Fruit fly (Drosophila melanogaster): ENCODE data around the gene CG5555.

CG5555 gene

DNA sequence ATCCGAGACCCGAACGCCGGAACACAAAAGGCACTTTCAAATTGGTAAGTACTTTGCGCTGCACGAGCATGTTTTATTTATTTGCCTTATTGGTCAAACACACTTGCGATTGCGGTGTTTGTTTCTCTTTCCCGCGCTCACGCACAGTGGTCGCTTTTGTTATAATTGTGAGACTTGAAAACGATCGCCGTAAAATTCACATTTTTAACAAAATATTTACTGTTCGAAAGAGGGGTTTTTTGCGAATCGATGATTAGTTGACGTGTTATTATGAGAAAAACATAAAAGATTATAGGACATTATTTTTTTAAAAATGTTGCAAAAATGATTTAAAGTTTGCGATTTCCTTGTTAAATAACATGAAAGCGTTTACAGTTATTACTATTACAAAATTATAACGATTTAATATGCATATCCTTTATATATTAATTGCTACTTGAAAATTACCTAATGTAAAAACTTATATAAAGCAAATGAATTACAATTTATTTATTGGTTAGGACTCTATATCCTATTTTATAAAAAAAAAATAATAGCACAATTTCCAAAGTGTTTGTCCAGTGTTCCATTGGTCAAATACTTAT, 15.4 kb downstream of the CG5555 start (continued):
- TF ChIP-seq CG18764 (GFP tag; optimal IDR thresholded peaks at IDR 0.05) (peak; percentile 29), Atf6 (GFP tag; IDR thresholded peaks at IDR 0.05) (0 out of 2 replicates have a peak, but pooled peaks have one; percentile 37), CG16779 (GFP tag; IDR thresholded peaks at IDR 0.05) (no peak), pros (GFP tag; optimal IDR thresholded peaks at IDR 0.05) (no peak), amos (GFP tag; IDR thresholded peaks at IDR 0.05; ENCODE audit: partially characterized antibody) (no peak), otp (GFP tag; IDR thresholded peaks at IDR 0.05) (peak; percentile 46; the same call in 2 of the 3 replicates), maf-S (GFP tag; optimal IDR thresholded peaks at IDR 0.05) (no peak), CG14050 (GFP tag; IDR thresholded peaks at IDR 0.05) (no peak), dan (GFP tag; IDR thresholded peaks at IDR 0.05) (no peak), lmd (GFP tag; IDR thresholded peaks at IDR 0.05) (0 out of 2 replicates have a peak, but pooled peaks have one; percentile 36), tin (GFP tag; optimal IDR thresholded peaks at IDR 0.05) (no peak), CG15514 (GFP tag; optimal IDR thresholded peaks at IDR 0.05) (peak; percentile 24), lov (optimal IDR thresholded peaks at IDR 0.05) (no peak), lov (GFP tag; IDR thresholded peaks at IDR 0.05) (no peak), row (GFP tag; IDR thresholded peaks at IDR 0.05) (peak; percentile 58), prd (optimal IDR thresholded peaks at IDR 0.05) (no peak), prd (GFP tag; IDR thresholded peaks at IDR 0.05) (peak; percentile 52; the same call in 2 of the 3 replicates), zen2 (GFP tag; IDR thresholded peaks at IDR 0.05; ENCODE audit: partially characterized antibody) (no peak), HLH3B (GFP tag; IDR thresholded peaks at IDR 0.05) (no peak), E2f1 (GFP tag; IDR thresholded peaks at IDR 0.05) (peak; percentile 52), PHDP (tag; optimal IDR thresholded peaks at IDR 0.05) (peak; percentile 35), Bdp1 (GFP tag; optimal IDR thresholded peaks at IDR 0.05) (peak; percentile 42), CG17385 (GFP tag; optimal IDR thresholded peaks at IDR 0.05) (peak; percentile 29), ERR (GFP tag; optimal IDR thresholded peaks at IDR 0.05) (no peak), BEAF-32 (GFP tag; optimal IDR thresholded peaks at IDR 0.05) (no peak), Drgx (GFP tag; IDR thresholded peaks at IDR 0.05) (peak; percentile 43; the same call in 1 of the 2 replicates), sug (tag; optimal IDR thresholded peaks at IDR 0.05) (no peak), CG17359 (tag; optimal IDR thresholded peaks at IDR 0.05) (peak; percentile 42), CG6272 (GFP tag; IDR thresholded peaks at IDR 0.05) (no peak), nom (GFP tag; optimal IDR thresholded peaks at IDR 0.05) (no peak), phol (tag; optimal IDR thresholded peaks at IDR 0.05) (peak; percentile 56), CG12071 (GFP tag; optimal IDR thresholded peaks at IDR 0.05) (peak; percentile 20), CG8359 (GFP tag; optimal IDR thresholded peaks at IDR 0.05; ENCODE audit: borderline replicate concordance) (peak; percentile 33), Ets65A (GFP tag) (peak; percentile 92), CG10274 (GFP tag; optimal IDR thresholded peaks at IDR 0.05) (no peak), CG7839 (tag; optimal IDR thresholded peaks at IDR 0.05) (peak; percentile 54), lilli (GFP tag; optimal IDR thresholded peaks at IDR 0.05) (peak; percentile 48), Kr (GFP tag; optimal IDR thresholded peaks at IDR 0.05) (no peak), Sox100B (GFP tag; optimal IDR thresholded peaks at IDR 0.05) (peak; percentile 56), her (GFP tag; optimal IDR thresholded peaks at IDR 0.05) (no peak), CG18476 (GFP tag; optimal IDR thresholded peaks at IDR 0.05) (peak; percentile 6), al (GFP tag; IDR thresholded peaks at IDR 0.05) (no peak), wdn (GFP tag; IDR thresholded peaks at IDR 0.05) (no peak), jumu (GFP tag; optimal IDR thresholded peaks at IDR 0.05) (peak; percentile 7), Chrac-16 (GFP tag; optimal IDR thresholded peaks at IDR 0.05) (peak; percentile 51), CG34422 (GFP tag; IDR thresholded peaks at IDR 0.05) (peak; percentile 22; the same call in 1 of the 3 replicates), az2 (GFP tag; optimal IDR thresholded peaks at IDR 0.05) (peak; percentile 39), ATbp (GFP tag; optimal IDR thresholded peaks at IDR 0.05) (peak; percentile 22), Hr39 (optimal IDR thresholded peaks at IDR 0.05) (no peak), CG6683 (GFP tag; optimal IDR thresholded peaks at IDR 0.05) (no peak), NFAT (GFP tag; IDR thresholded peaks at IDR 0.05) (no peak)
